Worm (Caenorhabditis elegans) whole organism, L3 larva: ENCODE measurements around the gene C09E8.1.

ENCODE experiments used
- R02D3.7 ChIP-seq: fragments of 150-350 bp; optimal IDR thresholded peaks from 2 replicates; lab custom pipeline; 2014; ENCODE audit warnings: missing biosample characterization, missing genetic modification characterization
- ZK546.5 ChIP-seq: sonication (generic microtip); optimal IDR thresholded peaks from 2 replicates; lab custom pipeline; 2017; ENCODE audit warnings: missing biosample characterization, missing genetic modification characterization
- ama-1 ChIP-seq: fragments of 150-350 bp; optimal IDR thresholded peaks from 2 replicates; lab custom pipeline; 2018
- ceh-16 ChIP-seq: sonication (generic microtip); optimal IDR thresholded peaks from 2 replicates; lab custom pipeline; 2017; ENCODE audit warnings: missing biosample characterization, missing genetic modification characterization
- ceh-28 ChIP-seq: fragments of 150-350 bp; optimal IDR thresholded peaks from 2 replicates; lab custom pipeline; 2014; ENCODE audit warnings: missing biosample characterization, missing genetic modification reagents, missing genetic modification characterization
- ceh-82 ChIP-seq: fragments of 150-350 bp; optimal IDR thresholded peaks from 2 replicates; lab custom pipeline; 2014; ENCODE audit warnings: missing biosample characterization, missing genetic modification characterization
- daf-12 ChIP-seq: fragments of 150-350 bp; optimal IDR thresholded peaks from 2 replicates; lab custom pipeline; 2014; ENCODE audit warnings: missing biosample characterization, missing genetic modification reagents, missing genetic modification characterization
- egl-27 ChIP-seq: sonication (generic microtip); optimal IDR thresholded peaks from 4 replicates; lab custom pipeline; 2017; ENCODE audit warnings: missing biosample characterization, missing genetic modification reagents, missing genetic modification characterization
- elt-1 ChIP-seq: fragments of 150-350 bp; optimal IDR thresholded peaks from 2 replicates; lab custom pipeline; 2014; ENCODE audit warnings: missing biosample characterization, missing genetic modification characterization
- elt-2 ChIP-seq: sonication (generic microtip); optimal IDR thresholded peaks from 2 replicates; lab custom pipeline; 2016; ENCODE audit warnings: missing genetic modification reagents, mild to moderate bottlenecking, missing genetic modification characterization, missing compliant biosample characterization
- elt-3 ChIP-seq, 3 experiments: fragments of 150-350 bp in 1 of 3; sonication (generic microtip) in 2 of 3; optimal IDR thresholded peaks; 2 replicates in 2 of 3; 4 replicates in 1 of 3; lab custom pipeline; 2014 to 2017; ENCODE audit warnings: missing biosample characterization in 3 of 3, missing genetic modification characterization in 3 of 3
- eor-1 ChIP-seq, 2 experiments: fragments of 150-350 bp; optimal IDR thresholded peaks; 2 replicates each; lab custom pipeline; 2014 to 2018; ENCODE audit warnings: missing biosample characterization in 2 of 2, missing genetic modification characterization in 2 of 2
- fkh-10 ChIP-seq: sonication (generic microtip); optimal IDR thresholded peaks from 2 replicates; lab custom pipeline; 2017; ENCODE audit warnings: missing biosample characterization, missing genetic modification reagents, missing genetic modification characterization
- fos-1 ChIP-seq: fragments of 150-350 bp; optimal IDR thresholded peaks from 2 replicates; lab custom pipeline; 2014; ENCODE audit warnings: missing biosample characterization, missing genetic modification characterization
- jun-1 ChIP-seq: fragments of 150-350 bp; optimal IDR thresholded peaks from 2 replicates; lab custom pipeline; 2014; ENCODE audit warnings: missing biosample characterization, missing genetic modification reagents, missing genetic modification characterization
- lin-15B ChIP-seq: fragments of 150-350 bp; optimal IDR thresholded peaks from 2 replicates; lab custom pipeline; 2014; ENCODE audit warnings: missing biosample characterization, missing genetic modification characterization
- lin-39 ChIP-seq: fragments of 150-350 bp; optimal IDR thresholded peaks from 2 replicates; lab custom pipeline; 2018; ENCODE audit warnings: missing biosample characterization, missing genetic modification reagents, missing genetic modification characterization
- lsy-12 ChIP-seq: sonication (generic microtip); optimal IDR thresholded peaks from 2 replicates; lab custom pipeline; 2016; ENCODE audit warnings: mild to moderate bottlenecking, missing genetic modification characterization, missing compliant biosample characterization
- mdl-1 ChIP-seq: fragments of 150-350 bp; optimal IDR thresholded peaks from 2 replicates; lab custom pipeline; 2014; ENCODE audit warnings: missing biosample characterization, missing genetic modification characterization
- mml-1 ChIP-seq: fragments of 150-350 bp; sonication (generic microtip); optimal IDR thresholded peaks from 3 replicates; lab custom pipeline; 2014; ENCODE audit warnings: missing biosample characterization, missing genetic modification characterization
- nhr-12 ChIP-seq: fragments of 150-350 bp; optimal IDR thresholded peaks from 2 replicates; lab custom pipeline; 2014; ENCODE audit warnings: missing biosample characterization, missing genetic modification characterization
- nhr-23 ChIP-seq: fragments of 150-350 bp; optimal IDR thresholded peaks from 2 replicates; lab custom pipeline; 2014; ENCODE audit warnings: missing biosample characterization, missing genetic modification reagents, missing genetic modification characterization
- nhr-237 ChIP-seq: fragments of 150-350 bp; optimal IDR thresholded peaks from 2 replicates; lab custom pipeline; 2014; ENCODE audit warnings: missing biosample characterization, missing genetic modification characterization
- nhr-25 ChIP-seq: sonication (generic microtip); optimal IDR thresholded peaks from 2 replicates; lab custom pipeline; 2017; ENCODE audit warnings: missing biosample characterization, missing genetic modification characterization
- nhr-28 ChIP-seq: fragments of 150-350 bp; optimal IDR thresholded peaks from 2 replicates; lab custom pipeline; 2014; ENCODE audit warnings: missing biosample characterization, missing genetic modification characterization
- nhr-43 ChIP-seq: sonication (generic microtip); optimal IDR thresholded peaks from 2 replicates; lab custom pipeline; 2016; ENCODE audit warnings: mild to moderate bottlenecking, missing genetic modification characterization, missing compliant biosample characterization; ENCODE audit not compliant: poor library complexity, severe bottlenecking
- nhr-67 ChIP-seq: fragments of 150-350 bp; optimal IDR thresholded peaks from 2 replicates; lab custom pipeline; 2014; ENCODE audit warnings: missing biosample characterization, missing genetic modification characterization
- nhr-76 ChIP-seq: fragments of 150-350 bp; sonication (generic microtip); optimal IDR thresholded peaks from 5 replicates; lab custom pipeline; 2014; ENCODE audit warnings: missing biosample characterization, missing genetic modification characterization
- nhr-77 ChIP-seq: fragments of 150-350 bp; optimal IDR thresholded peaks from 2 replicates; lab custom pipeline; 2014; ENCODE audit warnings: missing biosample characterization, missing genetic modification characterization
- pha-4 ChIP-seq: fragments of 150-350 bp; optimal IDR thresholded peaks from 2 replicates; lab custom pipeline; 2014; ENCODE audit warnings: missing biosample characterization, missing genetic modification reagents, missing genetic modification characterization
- pqm-1 ChIP-seq: fragments of 150-350 bp; optimal IDR thresholded peaks from 2 replicates; lab custom pipeline; 2017; ENCODE audit warnings: missing biosample characterization, missing genetic modification characterization, inconsistent platforms
- sea-2 ChIP-seq: fragments of 150-350 bp; sonication (generic microtip); optimal IDR thresholded peaks from 4 replicates; lab custom pipeline; 2014; ENCODE audit warnings: missing biosample characterization, missing genetic modification reagents, missing genetic modification characterization
- skn-1 ChIP-seq: fragments of 150-350 bp; optimal IDR thresholded peaks from 2 replicates; lab custom pipeline; 2014; ENCODE audit warnings: missing biosample characterization, missing genetic modification characterization
- snpc-4 ChIP-seq: fragments of 150-350 bp; optimal IDR thresholded peaks from 2 replicates; lab custom pipeline; 2014; ENCODE audit warnings: missing biosample characterization, missing genetic modification characterization
- tbx-2 ChIP-seq: sonication (generic microtip); optimal IDR thresholded peaks from 2 replicates; lab custom pipeline; 2016; ENCODE audit warnings: mild to moderate bottlenecking, missing genetic modification characterization, missing compliant biosample characterization
- unc-39 ChIP-seq: sonication (generic microtip); optimal IDR thresholded peaks from 4 replicates; lab custom pipeline; 2017; ENCODE audit warnings: missing biosample characterization, missing genetic modification characterization
- unc-62 ChIP-seq: fragments of 150-350 bp; sonication (generic microtip); optimal IDR thresholded peaks from 4 replicates; lab custom pipeline; 2014; ENCODE audit warnings: missing biosample characterization, missing genetic modification reagents, missing genetic modification characterization
- zag-1 ChIP-seq: fragments of 150-350 bp; optimal IDR thresholded peaks from 2 replicates; lab custom pipeline; 2014; ENCODE audit warnings: missing biosample characterization, missing genetic modification characterization

The C09E8.1 gene

DNA sequence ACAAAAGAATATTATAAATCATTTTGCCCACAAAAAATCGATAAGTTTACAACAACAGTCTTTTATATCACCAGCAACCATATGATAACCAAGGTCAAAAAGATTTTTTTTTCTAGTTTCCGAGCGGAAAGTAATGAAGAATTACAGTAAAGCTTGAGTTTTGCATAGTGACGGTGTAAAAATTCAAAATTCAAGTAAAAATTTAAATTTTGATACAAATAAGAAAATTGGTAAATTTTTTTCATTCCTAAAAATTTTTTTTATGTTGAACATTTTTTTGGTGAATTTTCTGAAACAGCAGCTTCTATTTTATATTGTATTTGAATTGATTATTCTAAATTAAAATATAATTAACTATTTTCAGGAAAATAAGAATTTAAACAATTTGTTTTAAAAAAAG, 12.5 kb downstream of the C09E8.1 start, which contains the start of gene W08F4.5:
Gene W08F4.5, minus strand, starts transcription at position 101 of the 400 bp plus-strand sequence.
- TF ChIP-seq ama-1 (lab: Kevin White, UChicago), result no peak
- no peak for TF ChIP-seq mdl-1 (tag; lab: Kevin White, UChicago)
- peak; percentile 48 for TF ChIP-seq nhr-23 (tag; lab: Kevin White, UChicago)
- peak; percentile 40 for TF ChIP-seq ceh-28 (tag; lab: Kevin White, UChicago)
- no peak for TF ChIP-seq nhr-12 (tag; lab: Kevin White, UChicago)
- TF ChIP-seq jun-1 (tag; lab: Kevin White, UChicago), result no peak
- no peak for TF ChIP-seq pha-4 (tag; lab: Kevin White, UChicago)
- TF ChIP-seq unc-62 (GFP tag; lab: Kevin White, UChicago), result no peak
- TF ChIP-seq, all 47 proteins: peak for 2

DNA sequence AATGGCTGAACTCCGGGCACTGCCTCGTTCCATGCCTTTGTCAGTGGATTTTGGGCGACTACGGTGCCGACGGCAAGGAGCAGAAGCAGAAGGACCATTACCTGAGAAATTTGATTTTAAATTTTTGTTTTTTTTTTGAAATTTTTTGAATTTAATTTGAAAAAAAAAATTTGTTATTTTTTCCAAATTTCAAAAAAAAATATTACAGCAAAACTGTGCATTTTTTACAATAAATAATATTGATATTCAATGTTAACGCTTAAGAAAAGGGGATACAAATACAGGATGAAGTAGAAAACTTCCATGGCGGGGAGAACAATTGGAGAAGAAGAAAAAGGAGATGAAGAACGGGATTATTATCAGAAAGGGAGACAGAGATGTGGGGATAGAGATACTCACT, 15.7 kb downstream of the C09E8.1 start, which contains the start of gene mlt-8:
Gene mlt-8, minus strand, starts transcription at position 101 of the 400 bp plus-strand sequence.
- no peak for TF ChIP-seq ceh-16 (tag; lab: Kevin White, UChicago)
- no peak for TF ChIP-seq elt-2 (tag; lab: Kevin White, UChicago)
- no peak for TF ChIP-seq elt-1 (tag; lab: Kevin White, UChicago)
- no peak for TF ChIP-seq skn-1 (tag; lab: Kevin White, UChicago)
- no peak for TF ChIP-seq R02D3.7 (tag; lab: Kevin White, UChicago)
- no peak for TF ChIP-seq zag-1 (tag; lab: Kevin White, UChicago)
- TF ChIP-seq eor-1 (tag; optimal IDR thresholded peaks at IDR 0.05; lab: Kevin White, UChicago), result no peak
- TF ChIP-seq ZK546.5 (tag; lab: Kevin White, UChicago), result no peak
- TF ChIP-seq lin-39 (tag; lab: Kevin White, UChicago), result no peak
- TF ChIP-seq tbx-2 (tag; lab: Kevin White, UChicago), result no peak
- TF ChIP-seq nhr-237 (tag; lab: Kevin White, UChicago), result no peak
- no peak for TF ChIP-seq nhr-12 (tag; lab: Kevin White, UChicago)
- TF ChIP-seq egl-27 (tag; lab: Kevin White, UChicago), result no peak

DNA sequence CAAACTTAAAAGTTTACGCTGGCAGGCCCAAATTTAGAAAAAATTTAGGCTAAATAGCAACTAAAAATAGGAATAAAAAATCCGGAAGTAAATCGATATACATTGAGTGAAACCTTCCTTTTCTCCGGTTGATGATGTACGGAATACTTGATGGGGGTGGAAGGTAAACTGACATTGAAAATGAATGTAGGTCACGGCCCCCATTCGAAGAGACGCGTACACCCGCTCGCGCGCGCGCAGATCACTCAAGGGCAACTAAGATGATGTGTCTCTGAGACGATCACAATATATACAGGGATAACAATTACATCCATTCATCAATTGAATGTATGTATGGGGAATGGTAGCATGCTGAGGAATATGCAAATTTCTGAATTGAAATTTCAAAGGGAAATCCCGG, 17.8 kb downstream of the C09E8.1 start:
- no peak for TF ChIP-seq nhr-67 (tag; lab: Kevin White, UChicago)
- no peak for TF ChIP-seq nhr-77
- TF ChIP-seq ZK546.5 (tag; lab: Kevin White, UChicago), result no peak
- TF ChIP-seq nhr-76 (tag; lab: Kevin White, UChicago), result no peak
- TF ChIP-seq nhr-25 (tag; lab: Kevin White, UChicago), result peak; percentile 61
- peak; percentile 78 for TF ChIP-seq nhr-23 (tag; lab: Kevin White, UChicago)
- TF ChIP-seq skn-1 (tag; lab: Kevin White, UChicago), result no peak
- no peak for TF ChIP-seq elt-2 (tag; lab: Kevin White, UChicago)
- TF ChIP-seq ama-1 (lab: Kevin White, UChicago), result no peak
- no peak for TF ChIP-seq ceh-82 (tag; lab: Kevin White, UChicago)
- TF ChIP-seq eor-1 (tag; optimal IDR thresholded peaks at IDR 0.05; lab: Kevin White, UChicago), result no peak
- TF ChIP-seq fos-1 (tag; lab: Kevin White, UChicago), result no peak
- TF ChIP-seq nhr-12 (tag; lab: Kevin White, UChicago), result no peak

DNA sequence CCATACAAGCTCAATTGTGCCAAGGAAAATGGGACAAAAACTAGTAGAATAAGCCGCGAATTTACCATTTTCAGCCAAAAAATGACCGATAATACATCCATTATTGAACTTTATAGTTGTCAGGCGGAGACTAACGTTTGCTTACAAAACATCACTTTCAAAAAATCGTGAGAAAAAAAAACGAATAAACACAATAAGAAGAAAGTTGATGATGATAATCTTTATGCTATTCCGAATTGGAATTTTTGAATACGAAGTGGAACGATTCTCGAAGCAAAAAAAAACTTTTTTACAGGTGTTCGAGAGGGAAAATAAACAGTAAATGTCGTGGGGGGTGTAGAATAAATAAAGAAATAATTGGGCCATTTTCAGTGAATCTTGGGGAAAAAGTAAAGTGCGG, 21.3 kb downstream of the C09E8.1 start, which contains the start of gene W08F4.7:
Gene W08F4.7, minus strand, starts transcription at position 101 of the 400 bp plus-strand sequence.
- TF ChIP-seq ceh-16 (tag; lab: Kevin White, UChicago) (no peak), sea-2 (GFP tag; lab: Kevin White, UChicago) (no peak), nhr-76 (tag; lab: Kevin White, UChicago) (no peak), nhr-43 (tag; lab: Kevin White, UChicago) (no peak), unc-39 (tag; lab: Kevin White, UChicago) (no peak), daf-12 (tag; lab: Kevin White, UChicago) (no peak), mdl-1 (tag; lab: Kevin White, UChicago) (no peak), mml-1 (no peak), fkh-10 (GFP tag; lab: Kevin White, UChicago) (no peak), R02D3.7 (tag; lab: Kevin White, UChicago) (no peak)
- TF ChIP-seq, all 47 proteins: peak for 0

DNA sequence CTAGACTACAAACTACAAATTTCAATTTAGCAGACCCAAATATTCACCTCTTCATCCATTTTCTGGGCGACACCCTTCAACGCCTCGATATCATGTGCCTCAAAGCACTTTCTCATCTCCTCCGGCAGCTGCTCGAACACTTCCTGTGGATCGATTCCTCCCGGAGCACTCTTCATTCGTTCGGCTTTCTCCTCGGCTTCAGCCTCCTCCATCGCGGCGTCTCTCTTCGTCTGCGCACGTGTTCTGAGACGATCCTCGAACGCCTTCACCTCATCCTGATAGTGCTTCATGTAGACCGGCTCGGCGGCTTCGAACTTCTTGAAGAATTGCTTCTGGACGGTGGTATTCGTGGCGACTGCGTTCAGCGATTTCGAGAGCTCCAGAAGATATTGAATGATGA, 22.5 kb downstream of the C09E8.1 start:
- TF ChIP-seq pqm-1 (tag; lab: Kevin White, UChicago) (no peak), nhr-77 (no peak), sea-2 (GFP tag; lab: Kevin White, UChicago) (no peak), elt-3 (tag; optimal IDR thresholded peaks at IDR 0.05; lab: Kevin White, UChicago) (no peak), snpc-4 (tag; lab: Kevin White, UChicago) (no peak), lin-15B (tag; lab: Kevin White, UChicago) (no peak), lsy-12 (no peak), tbx-2 (tag; lab: Kevin White, UChicago) (no peak), elt-1 (tag; lab: Kevin White, UChicago) (no peak), zag-1 (tag; lab: Kevin White, UChicago) (no peak), nhr-43 (tag; lab: Kevin White, UChicago) (no peak), nhr-67 (tag; lab: Kevin White, UChicago) (no peak), nhr-28 (tag; lab: Kevin White, UChicago) (no peak), unc-62 (GFP tag; lab: Kevin White, UChicago) (no peak), unc-39 (tag; lab: Kevin White, UChicago) (no peak), ceh-28 (tag; lab: Kevin White, UChicago) (no peak), nhr-25 (tag; lab: Kevin White, UChicago) (no peak)
